Fruit fly (Drosophila melanogaster) whole organism, embryonic: ENCODE data around the gene CG34267.

ENCODE experiments used
- Awh ChIP-seq: fragments of 200-800 bp; sonication (Bioruptor generic); IDR thresholded peaks from 2 replicates; pipeline ENCODE4, ENCODE4 v1.3.6; 2022; ENCODE audit warnings: missing biosample characterization, missing genetic modification characterization
- C15 ChIP-seq: fragments of 200-800 bp; sonication (Bioruptor generic); IDR thresholded peaks from 3 replicates; pipeline ENCODE4 v1.3.6; 2022; ENCODE audit warnings: missing biosample characterization, missing genetic modification characterization
- CG11504 ChIP-seq: fragments of 200-800 bp; sonication (Bioruptor generic); optimal IDR thresholded peaks from 3 replicates; lab custom pipeline; 2019; ENCODE audit warnings: missing biosample characterization, mild to moderate bottlenecking, missing genetic modification characterization, moderate library complexity
- CG12155 ChIP-seq: fragments of 200-800 bp; sonication (Bioruptor generic); optimal IDR thresholded peaks from 3 replicates; lab custom pipeline; 2016; ENCODE audit warnings: missing biosample characterization, missing genetic modification characterization
- CG12236 ChIP-seq: fragments of 200-800 bp; sonication (Bioruptor generic); optimal IDR thresholded peaks from 2 replicates; lab custom pipeline; 2016; ENCODE audit warnings: missing biosample characterization, missing genetic modification characterization
- CG12769 ChIP-seq: fragments of 200-800 bp; sonication (Bioruptor generic); optimal IDR thresholded peaks from 2 replicates; lab custom pipeline; 2019; ENCODE audit warnings: missing biosample characterization, mild to moderate bottlenecking, missing genetic modification characterization, moderate library complexity
- CG13424 ChIP-seq: fragments of 200-800 bp; sonication (Bioruptor generic); optimal IDR thresholded peaks from 2 replicates; lab custom pipeline; 2019; ENCODE audit warnings: missing biosample characterization, mild to moderate bottlenecking, missing genetic modification characterization, moderate library complexity
- CG13775 ChIP-seq: fragments of 200-800 bp; sonication (Bioruptor generic); optimal IDR thresholded peaks from 3 replicates; lab custom pipeline; 2017; ENCODE audit warnings: missing biosample characterization, mild to moderate bottlenecking, missing genetic modification characterization
- CG14050 ChIP-seq: fragments of 200-800 bp; sonication (Bioruptor generic); IDR thresholded peaks from 3 replicates; pipeline ENCODE4 v1.3.6; 2022; ENCODE audit warnings: missing biosample characterization, missing genetic modification characterization
- CG17802 ChIP-seq: fragments of 200-800 bp; sonication (Bioruptor generic); optimal IDR thresholded peaks from 2 replicates; lab custom pipeline; 2018; ENCODE audit warnings: missing biosample characterization, mild to moderate bottlenecking, missing genetic modification characterization, moderate library complexity
- CG2129 ChIP-seq: fragments of 200-800 bp; sonication (Bioruptor generic); IDR thresholded peaks from 2 replicates; pipeline ENCODE4 v1.3.6; 2022; ENCODE audit warnings: missing biosample characterization, missing genetic modification characterization; ENCODE audit not compliant: partially characterized antibody
- CG2889 ChIP-seq: fragments of 200-800 bp; sonication (Bioruptor generic); IDR thresholded peaks from 3 replicates; pipeline ENCODE4 v1.3.6; 2022; ENCODE audit warnings: missing biosample characterization, missing genetic modification characterization
- CG30020 ChIP-seq: fragments of 200-800 bp; optimal IDR thresholded peaks from 2 replicates; lab custom pipeline; 2019; ENCODE audit warnings: missing biosample characterization, mild to moderate bottlenecking, missing genetic modification characterization, moderate library complexity
- CG4360 ChIP-seq: fragments of 200-800 bp; sonication (Bioruptor generic); IDR thresholded peaks from 2 replicates; pipeline ENCODE4 v1.3.6; 2022; ENCODE audit warnings: missing biosample characterization, missing genetic modification characterization
- CG4730 ChIP-seq: fragments of 200-800 bp; sonication (Bioruptor generic); IDR thresholded peaks from 2 replicates; pipeline ENCODE4 v1.3.6; 2022; ENCODE audit warnings: missing biosample characterization, missing genetic modification characterization
- CG6175 ChIP-seq: fragments of 200-800 bp; sonication (Bioruptor generic); IDR thresholded peaks from 3 replicates; pipeline ENCODE4 v1.3.6; 2022; ENCODE audit warnings: missing biosample characterization, missing genetic modification characterization
- CG7839 ChIP-seq: fragments of 200-800 bp; sonication (Bioruptor generic); optimal IDR thresholded peaks from 3 replicates; lab custom pipeline; 2018; ENCODE audit warnings: missing biosample characterization, mild to moderate bottlenecking, missing genetic modification characterization, moderate library complexity
- CG9932 ChIP-seq: fragments of 200-800 bp; sonication (Bioruptor generic); IDR thresholded peaks from 2 replicates; pipeline ENCODE4 v1.3.6; 2022; ENCODE audit warnings: missing biosample characterization, missing genetic modification characterization
- CrebB ChIP-seq: fragments of 200-800 bp; sonication (Bioruptor generic); optimal IDR thresholded peaks from 3 replicates; lab custom pipeline; 2018; ENCODE audit warnings: missing biosample characterization, mild to moderate bottlenecking, missing genetic modification characterization
- D19B ChIP-seq: fragments of 200-800 bp; sonication (Bioruptor generic); optimal IDR thresholded peaks from 2 replicates; lab custom pipeline; 2017; ENCODE audit warnings: missing biosample characterization, mild to moderate bottlenecking, missing genetic modification characterization
- E2f2 ChIP-seq: fragments of 200-800 bp; sonication (Bioruptor generic); IDR thresholded peaks from 2 replicates; pipeline ENCODE4 v1.3.6; 2022; ENCODE audit warnings: missing biosample characterization, missing genetic modification characterization
- H15 ChIP-seq: fragments of 200-800 bp; sonication (Bioruptor generic); IDR thresholded peaks from 3 replicates; pipeline ENCODE4 v1.3.6; 2022; ENCODE audit warnings: missing biosample characterization, missing genetic modification characterization
- HmgD ChIP-seq: fragments of 200-800 bp; sonication (Bioruptor generic); optimal IDR thresholded peaks from 3 replicates; lab custom pipeline; 2016; ENCODE audit warnings: missing biosample characterization, missing genetic modification characterization
- Lim3 ChIP-seq: fragments of 200-800 bp; sonication (Bioruptor generic); IDR thresholded peaks from 2 replicates; pipeline ENCODE4 v1.3.6; 2022; ENCODE audit warnings: missing biosample characterization, missing genetic modification characterization
- Lpt ChIP-seq: fragments of >200 bp; optimal IDR thresholded peaks from 2 replicates; lab custom pipeline; 2018; ENCODE audit warnings: missing biosample characterization, missing genetic modification characterization
- NC2α ChIP-seq: fragments of 200-800 bp; sonication (Bioruptor generic); optimal IDR thresholded peaks from 2 replicates; lab custom pipeline; 2016; ENCODE audit warnings: missing biosample characterization, missing genetic modification characterization
- Neu2 ChIP-seq: fragments of 200-800 bp; sonication (Bioruptor generic); optimal IDR thresholded peaks from 3 replicates; lab custom pipeline; 2016; ENCODE audit warnings: missing biosample characterization, missing genetic modification characterization, borderline replicate concordance
- Oli ChIP-seq: fragments of 200-800 bp; sonication (Bioruptor generic); optimal IDR thresholded peaks from 2 replicates; lab custom pipeline; 2018; ENCODE audit warnings: missing biosample characterization, mild to moderate bottlenecking, missing genetic modification characterization, moderate library complexity
- Pdp1 ChIP-seq, 2 experiments: fragments of 200-800 bp; sonication (Bioruptor generic); optimal IDR thresholded peaks; 3 replicates each; lab custom pipeline; 2016; ENCODE audit warnings: missing biosample characterization in 2 of 2, missing genetic modification characterization in 2 of 2, mild to moderate bottlenecking in 1 of 2, moderate library complexity in 1 of 2
- Scr ChIP-seq: fragments of 200-800 bp; sonication (Bioruptor generic); IDR thresholded peaks from 2 replicates; pipeline ENCODE4 v1.3.6; 2022; ENCODE audit warnings: missing biosample characterization, missing genetic modification characterization; ENCODE audit not compliant: partially characterized antibody
- Sin3A ChIP-seq: fragments of >200 bp; optimal IDR thresholded peaks from 2 replicates; lab custom pipeline; 2018
- Six4 ChIP-seq: fragments of 200-800 bp; sonication (Bioruptor generic); optimal IDR thresholded peaks from 2 replicates; lab custom pipeline; 2016; ENCODE audit warnings: missing biosample characterization, missing genetic modification characterization
- Trl ChIP-seq, 3 experiments: fragments of >200 bp in 2 of 3; fragments of 200-800 bp in 1 of 3; sonication (Bioruptor generic) in 1 of 3; optimal IDR thresholded peaks; 2 replicates in 1 of 3; 3 replicates in 2 of 3; lab custom pipeline; 2016 to 2017; ENCODE audit warnings: missing biosample characterization in 1 of 3, missing genetic modification characterization in 1 of 3
- Xrp1 ChIP-seq: fragments of 200-800 bp; sonication (Bioruptor generic); IDR thresholded peaks from 2 replicates; pipeline ENCODE4 v1.3.6; 2022; ENCODE audit warnings: missing biosample characterization, missing genetic modification characterization
- abd-A ChIP-seq: fragments of 200-800 bp; sonication (Bioruptor generic); optimal IDR thresholded peaks from 3 replicates; lab custom pipeline; 2019; ENCODE audit warnings: missing biosample characterization, mild to moderate bottlenecking, missing genetic modification characterization, moderate library complexity
- al ChIP-seq: fragments of 200-800 bp; sonication (Bioruptor generic); IDR thresholded peaks from 2 replicates; pipeline ENCODE4 v1.3.6; 2022; ENCODE audit warnings: missing biosample characterization, missing genetic modification characterization
- ato ChIP-seq: fragments of 200-800 bp; sonication (Bioruptor generic); IDR thresholded peaks from 2 replicates; pipeline ENCODE4 v1.3.6; 2022; ENCODE audit warnings: missing biosample characterization, missing genetic modification characterization; ENCODE audit not compliant: partially characterized antibody
- bigmax ChIP-seq: fragments of 200-800 bp; sonication (Bioruptor generic); optimal IDR thresholded peaks from 2 replicates; lab custom pipeline; 2018; ENCODE audit warnings: missing biosample characterization, mild to moderate bottlenecking, missing genetic modification characterization
- cad ChIP-seq: fragments of >200 bp; optimal IDR thresholded peaks from 2 replicates; lab custom pipeline; 2017; ENCODE audit warnings: missing biosample characterization, missing genetic modification characterization
- fd96Cb ChIP-seq: fragments of 200-800 bp; sonication (Bioruptor generic); optimal IDR thresholded peaks from 2 replicates; lab custom pipeline; 2018; ENCODE audit warnings: missing biosample characterization, mild to moderate bottlenecking, missing genetic modification characterization, moderate library complexity
- insv ChIP-seq, 2 experiments: fragments of 200-800 bp; sonication (Bioruptor generic); optimal IDR thresholded peaks; 3 replicates each; lab custom pipeline; 2016 to 2018; ENCODE audit warnings: missing biosample characterization in 2 of 2, missing genetic modification characterization in 2 of 2
- lbe ChIP-seq: fragments of 200-800 bp; sonication (Bioruptor generic); optimal IDR thresholded peaks from 2 replicates; lab custom pipeline; 2016; ENCODE audit warnings: missing biosample characterization, mild to moderate bottlenecking, missing genetic modification characterization
- oc ChIP-seq: fragments of 200-800 bp; sonication (Bioruptor generic); optimal IDR thresholded peaks from 2 replicates; lab custom pipeline; 2018; ENCODE audit warnings: missing biosample characterization, mild to moderate bottlenecking, missing genetic modification characterization, moderate library complexity
- peb ChIP-seq: fragments of 200-800 bp; sonication (Bioruptor generic); IDR thresholded peaks from 2 replicates; pipeline ENCODE4 v1.3.6; 2022; ENCODE audit warnings: missing biosample characterization, missing genetic modification characterization
- pnt ChIP-seq: fragments of 200-800 bp; sonication (Bioruptor generic); optimal IDR thresholded peaks from 3 replicates; lab custom pipeline; 2016; ENCODE audit warnings: missing biosample characterization, missing genetic modification characterization
- stc ChIP-seq: fragments of 200-800 bp; sonication (Bioruptor generic); IDR thresholded peaks from 2 replicates; pipeline ENCODE4 v1.3.6; 2022; ENCODE audit warnings: missing biosample characterization, missing genetic modification characterization
- tll ChIP-seq, 2 experiments: fragments of 200-800 bp in 1 of 2; fragments of >200 bp in 1 of 2; sonication (Bioruptor generic) in 1 of 2; optimal IDR thresholded peaks; 2 replicates each; lab custom pipeline; 2017 to 2019; ENCODE audit warnings: missing biosample characterization in 2 of 2, missing genetic modification characterization in 2 of 2, mild to moderate bottlenecking in 1 of 2, moderate library complexity in 1 of 2
- ttk ChIP-seq: fragments of 200-800 bp; sonication (Bioruptor generic); IDR thresholded peaks from 2 replicates; pipeline ENCODE4 v2.1.2; 2022; ENCODE audit warnings: missing biosample characterization, missing genetic modification characterization
- vfl ChIP-seq: fragments of 200-800 bp; sonication (Bioruptor generic); optimal IDR thresholded peaks from 2 replicates; lab custom pipeline; 2016; ENCODE audit warnings: missing biosample characterization, missing genetic modification characterization
- wek ChIP-seq: fragments of 200-800 bp; sonication (Bioruptor generic); optimal IDR thresholded peaks from 3 replicates; lab custom pipeline; 2018; ENCODE audit warnings: missing biosample characterization, mild to moderate bottlenecking, missing genetic modification characterization, moderate library complexity
- z ChIP-seq: fragments of 200-800 bp; sonication (Bioruptor generic); IDR thresholded peaks from 3 replicates; pipeline ENCODE4 v1.3.6; 2022; ENCODE audit warnings: missing biosample characterization, missing genetic modification characterization
- zfh1 ChIP-seq: fragments of 200-800 bp; sonication (Bioruptor generic); IDR thresholded peaks from 3 replicates; pipeline ENCODE4 v1.3.6; 2022; ENCODE audit warnings: missing biosample characterization, missing genetic modification characterization

The CG34267 gene

DNA sequence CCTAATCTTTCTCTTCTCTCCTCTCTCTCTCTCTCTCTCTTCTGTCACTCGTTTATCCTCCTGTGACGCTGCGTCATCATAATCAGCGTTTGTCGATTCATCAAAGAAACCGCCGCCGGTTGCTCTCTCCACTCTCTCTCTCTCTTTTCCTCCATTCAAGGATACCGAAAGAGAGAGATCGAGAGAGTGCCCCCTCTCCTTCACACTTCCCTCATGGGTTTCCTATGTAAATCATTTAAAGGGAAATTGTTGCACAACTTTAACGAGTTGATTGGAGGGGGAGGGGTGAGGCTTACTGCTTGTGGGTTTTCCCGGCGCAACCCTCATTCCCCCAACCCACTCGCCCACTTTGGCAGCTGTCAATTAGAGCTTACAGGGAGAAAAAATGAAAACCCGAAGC, 44.0 kb upstream of the CG34267 start:
- TF ChIP-seq zfh1 (GFP tag; lab: Robert Waterston, UW) (no peak), H15 (no peak), CG13424 (no peak), CG2889 (GFP tag; lab: Robert Waterston, UW) (no peak), lbe (no peak), bigmax (GFP tag; lab: Kevin White, UChicago) (no peak), CG9932 (GFP tag; lab: Robert Waterston, UW) (no peak), oc (tag; lab: Kevin White, UChicago) (peak; percentile 44), C15 (GFP tag; lab: Robert Waterston, UW) (no peak), CG11504 (tag; lab: Kevin White, UChicago) (peak; percentile 96), stc (GFP tag; lab: Robert Waterston, UW) (no peak), Six4 (GFP tag; lab: Kevin White, UChicago) (no peak), cad (GFP tag; lab: Kevin White, UChicago) (peak; percentile 20), HmgD (no peak), CG2129 (GFP tag; lab: Robert Waterston, UW) (no peak), Sin3A (lab: Kevin White, UChicago) (no peak), Xrp1 (no peak), Trl (optimal IDR thresholded peaks at IDR 0.05; lab: Kevin White, UChicago) (peak; percentile 81 to 96), Trl (GFP tag; optimal IDR thresholded peaks at IDR 0.05; lab: Kevin White, UChicago) (peak; percentile 21), E2f2 (GFP tag; lab: Robert Waterston, UW) (no peak), pnt (GFP tag; lab: Kevin White, UChicago) (no peak), CG4360 (GFP tag; lab: Robert Waterston, UW) (no peak), CG17802 (no peak), ato (GFP tag; lab: Robert Waterston, UW) (no peak), peb (GFP tag; lab: Robert Waterston, UW) (no peak), fd96Cb (tag; lab: Kevin White, UChicago) (no peak), vfl (no peak), CG4730 (no peak), NC2α (GFP tag; lab: Kevin White, UChicago) (no peak), tll (GFP tag; optimal IDR thresholded peaks at IDR 0.05; lab: Kevin White, UChicago) (peak in 1 of 2 experiments; percentile 71), Neu2 (GFP tag; lab: Kevin White, UChicago) (no peak), al (GFP tag; lab: Robert Waterston, UW) (no peak), CG12769 (tag; lab: Kevin White, UChicago) (no peak), Lim3 (no peak), CG12236 (no peak), CG6175 (no peak), CrebB (no peak), abd-A (peak; percentile 85), wek (GFP tag; lab: Kevin White, UChicago) (no peak), CG7839 (tag; lab: Kevin White, UChicago) (no peak), Awh (GFP tag; lab: Robert Waterston, UW) (no peak), CG13775 (no peak), CG12155 (peak; percentile 18), Oli (tag; lab: Kevin White, UChicago) (no peak), CG14050 (GFP tag; lab: Robert Waterston, UW) (no peak), CG30020 (tag; lab: Kevin White, UChicago) (no peak), D19B (no peak), Scr (GFP tag; lab: Robert Waterston, UW) (peak; percentile 18; the same call in 1 of the 2 replicates), insv (GFP tag; optimal IDR thresholded peaks at IDR 0.05; lab: Kevin White, UChicago) (peak in 1 of 2 experiments; percentile 9), z (peak; percentile 50; the same call in 1 of the 3 replicates), ttk (GFP tag; lab: Robert Waterston, UW) (no peak), Lpt (no peak), Pdp1 (GFP tag; optimal IDR thresholded peaks at IDR 0.05; lab: Kevin White, UChicago) (peak in 1 of 2 experiments; percentile 67)
